Worm (Caenorhabditis elegans): ENCODE measurements around the gene flp-24.
"Not testable (repeated sequence)": the region's sequence is repeated elsewhere in the genome, so short reads cannot be mapped to it uniquely, and the experiment has no call there.

The flp-24 gene

ce11 chrIII:688083-688482 lies 36.8 kb upstream of the flp-24 start:
- TF ChIP-seq gei-17 (GFP tag; optimal IDR thresholded peaks at IDR 0.05) (no peak), madf-6 (GFP tag; IDR thresholded peaks at IDR 0.05) (peak; percentile 26; the same call in 1 of the 2 replicates), ztf-6 (GFP tag; IDR thresholded peaks at IDR 0.05) (no peak)

DNA sequence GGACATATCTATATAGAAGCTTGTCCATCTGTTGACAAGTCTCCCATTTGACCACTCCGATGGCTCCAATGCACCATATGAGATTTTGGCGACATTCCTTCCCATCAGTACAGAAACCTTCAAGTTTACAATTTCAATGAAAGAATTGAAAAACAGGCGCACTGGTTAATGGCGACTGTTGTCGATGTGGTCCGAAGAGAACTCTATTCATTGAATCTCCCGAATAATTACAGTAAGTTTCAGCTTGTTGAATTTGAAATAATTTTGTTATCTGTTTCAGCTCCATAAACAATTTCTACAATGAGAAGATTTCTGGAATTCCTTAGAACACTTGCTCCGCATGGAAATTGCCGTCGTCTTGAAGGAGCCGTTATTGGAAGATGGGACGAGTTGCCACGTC lies 36.0 kb upstream of the flp-24 start, which contains the start of gene elf-1:
TSS of gene elf-1 (plus strand) at position 301 of the 400 bp plus-strand sequence.
- not testable (repeated sequence) for TF ChIP-seq Y53G8AR.9 (GFP tag; conservative IDR thresholded peaks at IDR 0.05); C17E4.6 (GFP tag; IDR thresholded peaks at IDR 0.05); sdz-38 (tag; optimal IDR thresholded peaks at IDR 0.05)

DNA sequence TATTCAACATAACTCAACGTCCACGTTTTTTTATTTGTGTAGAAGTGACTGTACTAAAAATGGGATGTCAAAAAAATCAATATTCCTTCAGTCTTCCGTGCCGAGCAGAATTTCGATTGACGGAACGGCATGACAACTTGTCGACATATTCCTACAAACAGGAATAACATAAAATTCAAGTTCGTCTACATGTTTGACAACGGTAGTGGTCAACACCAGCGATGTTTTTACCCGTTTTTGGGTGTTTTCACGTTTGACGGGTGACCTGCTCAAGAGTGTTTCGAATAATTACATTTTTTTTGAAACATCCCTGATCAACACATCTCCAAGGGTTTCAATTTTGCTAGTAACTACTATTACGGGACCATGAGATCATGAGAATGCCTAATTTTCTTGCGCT lies 33.0 kb upstream of the flp-24 start, which contains the start of gene W02B3.7:
TSS of gene W02B3.7 (minus strand) at position 101 of the 400 bp plus-strand sequence.
- TF ChIP-seq rcor-1 (GFP tag; IDR thresholded peaks at IDR 0.05) (no peak), F57A8.1 (GFP tag; optimal IDR thresholded peaks at IDR 0.05) (no peak), zim-3 (tag; optimal IDR thresholded peaks at IDR 0.05) (no peak), cebp-2 (GFP tag; IDR thresholded peaks at IDR 0.05) (no peak), ztf-26 (tag; optimal IDR thresholded peaks at IDR 0.05) (no peak)

DNA sequence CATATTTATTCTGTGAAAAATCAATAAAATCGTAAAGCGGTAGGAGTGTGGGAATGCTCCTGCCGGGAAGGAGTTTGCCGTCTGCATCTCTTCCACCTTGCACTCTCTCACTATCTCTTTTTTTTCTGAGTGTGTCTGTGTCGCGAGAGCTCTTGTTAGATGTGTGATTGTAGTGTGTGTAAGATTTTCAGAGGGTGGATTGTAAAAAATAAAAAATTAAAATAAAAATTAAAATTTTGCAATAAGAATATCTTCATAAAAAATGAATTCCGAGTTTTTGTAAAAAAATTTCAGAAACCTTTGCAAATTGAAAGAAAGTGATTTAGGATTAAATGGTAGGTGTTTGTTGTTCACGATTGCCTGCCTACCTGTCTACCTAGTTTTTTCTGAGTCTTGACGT lies 28.5 kb upstream of the flp-24 start, which contains the start of gene sel-15:
TSS of gene sel-15 (minus strand) at position 101 of the 400 bp plus-strand sequence.
- TF ChIP-seq hmg-1.2 (GFP tag; IDR thresholded peaks at IDR 0.05): peak; percentile 58; the same call in 1 of the 2 replicates
- no peak for TF ChIP-seq ceh-27 (GFP tag; optimal IDR thresholded peaks at IDR 0.05)

DNA sequence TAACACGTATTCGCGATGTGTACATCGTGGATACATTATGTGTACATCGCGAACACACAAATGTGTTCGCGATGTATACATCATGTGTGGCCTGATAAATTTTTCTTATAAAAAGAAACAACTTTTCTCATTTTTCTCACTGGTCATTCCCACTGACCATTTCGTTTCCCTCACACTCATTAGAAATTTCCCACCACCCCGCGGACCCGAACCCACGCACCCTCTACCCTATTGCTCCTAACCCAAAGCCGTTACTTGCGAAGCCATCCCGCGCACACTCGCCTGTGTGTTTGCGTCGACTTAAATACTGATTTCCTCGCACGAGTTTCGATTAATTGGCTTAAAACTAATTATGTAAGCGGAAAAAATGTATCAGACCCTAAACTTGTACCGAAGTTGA lies 26.1 kb upstream of the flp-24 start:
- TF ChIP-seq snpc-3.4 (tag; optimal IDR thresholded peaks at IDR 0.05) (no peak), ztf-26 (tag; optimal IDR thresholded peaks at IDR 0.05) (peak; percentile 20), D2030.7 (GFP tag; IDR thresholded peaks at IDR 0.05) (peak; percentile 81), F33H1.4 (GFP tag; IDR thresholded peaks at IDR 0.05) (peak; percentile 28; the same call in 1 of the 2 replicates), rpc-1 (optimal IDR thresholded peaks at IDR 0.05) (peak; percentile 73), rpc-1 (tag; optimal IDR thresholded peaks at IDR 0.05) (peak; percentile 92), lsy-27 (tag; optimal IDR thresholded peaks at IDR 0.05; ENCODE audit: borderline replicate concordance, insufficient read depth) (no peak), aptf-2 (GFP tag; conservative IDR thresholded peaks at IDR 0.05) (no peak), T07F8.4 (tag; optimal IDR thresholded peaks at IDR 0.05) (peak; percentile 82), F57C9.4 (tag; optimal IDR thresholded peaks at IDR 0.05) (no peak), attf-6 (GFP tag; IDR thresholded peaks at IDR 0.05) (0 out of 2 replicates have a peak, but pooled peaks have one; percentile 16), gei-17 (GFP tag; optimal IDR thresholded peaks at IDR 0.05) (no peak), Y79H2A.3 (GFP tag; conservative IDR thresholded peaks at IDR 0.05) (0 out of 2 replicates have a peak, but pooled peaks have one; percentile 47), ztf-28 (GFP tag; IDR thresholded peaks at IDR 0.05) (no peak), Y95B8A.8 (GFP tag; IDR thresholded peaks at IDR 0.05) (no peak), let-607 (tag; optimal IDR thresholded peaks at IDR 0.05) (peak in 1 of 2 experiments; percentile 28), pha-4 (tag; optimal IDR thresholded peaks at IDR 0.05) (no peak), ceh-58 (GFP tag; IDR thresholded peaks at IDR 0.05) (0 out of 2 replicates have a peak, but pooled peaks have one; percentile 79), ceh-40 (GFP tag; IDR thresholded peaks at IDR 0.05) (peak; percentile 84; the same call in 1 of the 2 replicates), bed-1 (GFP tag; IDR thresholded peaks at IDR 0.05) (peak; percentile 68; the same call in 1 of the 2 replicates), snpc-1.3 (tag; optimal IDR thresholded peaks at IDR 0.05; ENCODE audit: insufficient read depth) (peak; percentile 30), hmg-1.2 (GFP tag; IDR thresholded peaks at IDR 0.05) (peak; percentile 42; the same call in 1 of the 2 replicates), rcor-1 (GFP tag; IDR thresholded peaks at IDR 0.05) (peak; percentile 44; the same call in 1 of the 2 replicates), madf-8 (GFP tag; conservative IDR thresholded peaks at IDR 0.05) (0 out of 2 replicates have a peak, but pooled peaks have one; percentile 10), Y53F4B.3 (GFP tag; IDR thresholded peaks at IDR 0.05) (no peak), atf-7 (tag; optimal IDR thresholded peaks at IDR 0.05) (no peak), nhr-179 (tag; optimal IDR thresholded peaks at IDR 0.05) (peak; percentile 1), F49E8.2 (tag; optimal IDR thresholded peaks at IDR 0.05; ENCODE audit: insufficient read depth) (peak; percentile 62), unc-62 (GFP tag; optimal IDR thresholded peaks at IDR 0.05) (no peak), Y53G8AR.9 (GFP tag; conservative IDR thresholded peaks at IDR 0.05) (0 out of 2 replicates have a peak, but pooled peaks have one; percentile 69), tbp1 (GFP tag; optimal IDR thresholded peaks at IDR 0.05) (peak; percentile 83)

Data from whole organism, young adult.